Fruit fly (Drosophila melanogaster): Measurements from ENCODE around the gene CG43219.
A peak's percentile ranks its signal among the peaks of the same experiment; 100 is the strongest.

The CG43219 gene

DNA sequence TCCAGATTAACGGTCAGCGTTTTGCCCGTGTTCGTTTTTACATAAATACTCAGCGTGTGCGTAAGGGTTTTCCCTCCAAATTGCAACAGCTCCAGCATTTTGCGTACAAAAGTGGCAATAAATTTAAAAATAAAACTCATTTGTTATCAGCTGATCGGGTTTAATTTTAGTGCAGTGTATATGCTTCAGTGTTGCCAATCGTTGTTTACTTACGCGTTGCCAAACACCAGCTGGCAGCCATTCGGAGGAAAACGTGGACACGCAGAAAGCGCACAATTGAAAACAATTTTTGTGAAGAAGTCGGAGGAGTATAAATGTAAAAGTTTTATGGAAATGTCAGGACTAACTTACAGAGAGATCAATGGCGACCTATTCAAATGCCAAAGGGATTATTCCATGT lies 23.6 kb upstream of the CG43219 start, which contains the start of the genes Targ3 and park (continued):
- TF ChIP-seq gem (tag; optimal IDR thresholded peaks at IDR 0.05) (peak; percentile 20), amos (GFP tag; IDR thresholded peaks at IDR 0.05; ENCODE audit: partially characterized antibody) (no peak; the same call in 1 of the 2 replicates), Meics (GFP tag; optimal IDR thresholded peaks at IDR 0.05) (peak; percentile 7), dmrt11E (tag; optimal IDR thresholded peaks at IDR 0.05) (no peak), CG9797 (GFP tag; optimal IDR thresholded peaks at IDR 0.05) (peak; percentile 9), unpg (GFP tag; optimal IDR thresholded peaks at IDR 0.05) (peak; percentile 9), CHES-1-like (GFP tag; optimal IDR thresholded peaks at IDR 0.05) (peak; percentile 28), Lpt (GFP tag; optimal IDR thresholded peaks at IDR 0.05) (no peak), NK7.1 (GFP tag; optimal IDR thresholded peaks at IDR 0.05) (no peak), CG4328 (GFP tag; optimal IDR thresholded peaks at IDR 0.05) (no peak), Scr (GFP tag; IDR thresholded peaks at IDR 0.05; ENCODE audit: partially characterized antibody) (peak; percentile 33; the same call in 1 of the 2 replicates), ab (GFP tag; optimal IDR thresholded peaks at IDR 0.05) (no peak), CG8478 (optimal IDR thresholded peaks at IDR 0.05) (no peak), corto (GFP tag; optimal IDR thresholded peaks at IDR 0.05) (no peak), CG13123 (GFP tag; optimal IDR thresholded peaks at IDR 0.05) (peak; percentile 10), Blimp-1 (GFP tag; optimal IDR thresholded peaks at IDR 0.05) (no peak), Tbp (GFP tag; optimal IDR thresholded peaks at IDR 0.05) (no peak), pan (optimal IDR thresholded peaks at IDR 0.05) (no peak), pan (GFP tag; optimal IDR thresholded peaks at IDR 0.05 in 1 of 2, IDR thresholded peaks at IDR 0.05 in 1 of 2) (peak in 1 of 2 experiments; percentile 22), BEAF-32 (GFP tag; optimal IDR thresholded peaks at IDR 0.05) (peak; percentile 33), Nf-YA (GFP tag; IDR thresholded peaks at IDR 0.05) (no peak), CoRest (tag; optimal IDR thresholded peaks at IDR 0.05) (peak; percentile 31), CG3163 (GFP tag; optimal IDR thresholded peaks at IDR 0.05) (peak; percentile 19), dysf (GFP tag; IDR thresholded peaks at IDR 0.05) (no peak), CG34376 (GFP tag; optimal IDR thresholded peaks at IDR 0.05) (no peak), Aef1 (GFP tag; IDR thresholded peaks at IDR 0.05) (no peak), CG16863 (GFP tag; optimal IDR thresholded peaks at IDR 0.05) (no peak), CG2712 (tag; optimal IDR thresholded peaks at IDR 0.05) (no peak), cg (GFP tag; optimal IDR thresholded peaks at IDR 0.05) (no peak), ttk (GFP tag; IDR thresholded peaks at IDR 0.05) (no peak), Nf-YC (tag; optimal IDR thresholded peaks at IDR 0.05) (no peak), jing (GFP tag; optimal IDR thresholded peaks at IDR 0.05) (no peak), mam (GFP tag; optimal IDR thresholded peaks at IDR 0.05) (peak; percentile 27), tx (GFP tag; optimal IDR thresholded peaks at IDR 0.05) (peak; percentile 35), grn (GFP tag; optimal IDR thresholded peaks at IDR 0.05) (peak; percentile 31), usp (GFP tag; optimal IDR thresholded peaks at IDR 0.05) (no peak), bcd (GFP tag; optimal IDR thresholded peaks at IDR 0.05) (peak; percentile 19), lilli (GFP tag; optimal IDR thresholded peaks at IDR 0.05) (peak; percentile 61), CG2202 (tag; optimal IDR thresholded peaks at IDR 0.05) (no peak), CG10274 (GFP tag; optimal IDR thresholded peaks at IDR 0.05) (no peak), chinmo (GFP tag; IDR thresholded peaks at IDR 0.05; ENCODE audit: partially characterized antibody) (no peak), CG2678 (tag; optimal IDR thresholded peaks at IDR 0.05) (no peak), CG31388 (GFP tag; optimal IDR thresholded peaks at IDR 0.05) (no peak), CG3407 (GFP tag; optimal IDR thresholded peaks at IDR 0.05) (no peak), CG15011 (GFP tag; optimal IDR thresholded peaks at IDR 0.05) (no peak), Drgx (GFP tag; IDR thresholded peaks at IDR 0.05) (no peak), kni (GFP tag; optimal IDR thresholded peaks at IDR 0.05) (no peak), CG1233 (GFP tag; optimal IDR thresholded peaks at IDR 0.05) (no peak), CG17359 (tag; optimal IDR thresholded peaks at IDR 0.05) (no peak), fru (optimal IDR thresholded peaks at IDR 0.05) (no peak), Ets97D (GFP tag; optimal IDR thresholded peaks at IDR 0.05) (peak; percentile 53), twi (tag; optimal IDR thresholded peaks at IDR 0.05) (no peak)

Data from whole organism, embryonic.